Worm (Caenorhabditis elegans): ENCODE results near the gene sta-2.

DNA sequence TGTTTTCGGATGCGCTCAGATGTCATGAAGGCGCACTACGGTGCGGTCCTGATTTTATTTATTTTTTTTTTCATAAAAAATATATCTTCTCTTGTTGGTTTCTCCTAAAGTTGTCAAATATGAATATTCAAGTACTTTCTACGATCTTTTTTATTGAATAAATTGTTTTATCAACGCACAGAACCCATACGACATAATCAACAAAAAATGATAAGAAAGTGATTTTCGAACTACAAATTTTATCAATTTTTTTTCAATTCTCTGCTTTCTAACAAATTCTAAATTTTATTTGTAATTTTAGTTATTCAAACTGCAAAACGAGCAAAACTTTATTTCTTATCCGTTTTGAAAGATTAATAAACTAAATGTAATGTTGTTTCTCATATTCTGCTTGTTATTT is 39.1 kb upstream of the sta-2 start:
- TF ChIP-seq fos-1 (tag; optimal IDR thresholded peaks at IDR 0.05) (no peak), zag-1 (tag; optimal IDR thresholded peaks at IDR 0.05) (no peak), F16B12.6 (tag; optimal IDR thresholded peaks at IDR 0.05) (no peak), jun-1 (tag; optimal IDR thresholded peaks at IDR 0.05) (no peak), ama-1 (optimal IDR thresholded peaks at IDR 0.05) (no peak), Y116A8C.19 (tag; optimal IDR thresholded peaks at IDR 0.05; ENCODE audit: borderline replicate concordance) (no peak), grh-1 (GFP tag; IDR thresholded peaks at IDR 0.05) (no peak), snpc-4 (tag; optimal IDR thresholded peaks at IDR 0.05) (no peak), rnt-1 (tag; optimal IDR thresholded peaks at IDR 0.05) (no peak)

Data from whole organism, L1 larva.